Worm (Caenorhabditis elegans) whole organism, midembryonic: Measurements from ENCODE around the gene rha-1.

Experiments used
- T22C8.4 ChIP-seq: fragments of 200-800 bp; sonication (Bioruptor generic); IDR thresholded peaks from 2 replicates; pipeline ENCODE4 v1.3.6; 2022; ENCODE audit warnings: missing genetic modification characterization, missing compliant biosample characterization
- cog-1 ChIP-seq: sonication (generic microtip); optimal IDR thresholded peaks from 2 replicates; lab custom pipeline; 2016; ENCODE audit warnings: missing genetic modification characterization, missing compliant biosample characterization
- flt-1 ChIP-seq: fragments of 200-800 bp; sonication (Bioruptor generic); IDR thresholded peaks from 2 replicates; pipeline ENCODE4 v1.3.6; 2022; ENCODE audit warnings: missing genetic modification characterization, missing compliant biosample characterization
- klf-2 ChIP-seq: fragments of 200-800 bp; sonication (Bioruptor generic); conservative IDR thresholded peaks from 2 replicates; pipeline ENCODE4 v1.3.6; 2022; ENCODE audit warnings: missing genetic modification reagents, missing genetic modification characterization, missing compliant biosample characterization
- med-1 ChIP-seq: sonication (generic microtip); optimal IDR thresholded peaks from 2 replicates; lab custom pipeline; 2017; ENCODE audit warnings: missing genetic modification characterization, mild to moderate bottlenecking, missing compliant biosample characterization, antibody characterized with exemption, missing genetic modification reagents; ENCODE audit not compliant: insufficient read depth
- ref-1 ChIP-seq: fragments of 200-800 bp; sonication (Bioruptor generic); conservative IDR thresholded peaks from 2 replicates; pipeline ENCODE4 v1.3.6; 2022; ENCODE audit warnings: missing genetic modification reagents, missing genetic modification characterization, missing compliant biosample characterization
- tab-1 ChIP-seq: fragments of 200-800 bp; sonication (Bioruptor generic); IDR thresholded peaks from 2 replicates; pipeline ENCODE4 v1.3.6; 2022; ENCODE audit warnings: missing genetic modification characterization, missing compliant biosample characterization
- ztf-23 ChIP-seq: fragments of 200-800 bp; sonication (Bioruptor generic); IDR thresholded peaks from 2 replicates; pipeline ENCODE4 v1.3.6; 2022; ENCODE audit warnings: missing genetic modification reagents, missing genetic modification characterization, missing compliant biosample characterization
- ztf-29 ChIP-seq: fragments of 200-800 bp; sonication (Bioruptor generic); IDR thresholded peaks from 2 replicates; pipeline ENCODE4 v1.3.6; 2022; ENCODE audit warnings: missing genetic modification reagents, missing genetic modification characterization, missing compliant biosample characterization

Gene rha-1

DNA sequence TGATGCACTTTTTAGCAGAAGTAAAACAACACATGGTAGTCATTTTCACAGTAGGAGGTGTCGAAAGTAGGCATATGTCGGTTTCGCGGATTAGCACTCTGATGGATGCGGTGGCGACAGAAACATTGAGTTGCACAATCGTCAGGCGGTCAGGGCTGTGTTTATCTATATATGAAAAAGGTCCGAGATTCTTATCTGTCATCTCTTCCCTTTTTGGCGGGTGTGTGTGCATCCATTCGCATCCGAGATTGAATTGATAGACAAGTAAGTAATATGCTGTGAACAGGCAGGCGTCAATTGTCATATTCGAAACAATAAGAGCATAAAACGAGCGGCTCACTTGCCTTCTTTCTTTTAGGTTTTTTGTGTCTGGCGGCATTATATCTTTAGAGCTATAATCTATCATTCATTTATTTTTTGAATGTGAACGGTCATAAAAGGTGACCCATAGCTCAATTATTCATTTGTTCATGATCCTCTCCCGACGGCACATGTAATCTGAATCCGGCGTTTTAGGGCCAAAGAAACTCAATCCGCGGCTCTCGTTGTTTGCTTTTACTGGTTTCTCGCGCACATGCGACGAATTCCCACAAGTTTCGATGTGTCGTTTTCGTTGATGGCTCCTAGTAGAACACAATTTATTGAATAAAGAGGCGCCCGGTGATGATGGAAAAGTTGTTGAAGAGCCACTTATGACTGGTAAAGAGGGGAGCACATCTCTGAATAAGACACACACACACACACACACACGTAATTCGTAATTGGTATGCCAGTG, 15.3 kb upstream of the rha-1 start:
- TF ChIP-seq ztf-29 (GFP tag; lab: Robert Waterston, UW) (no peak), ref-1 (GFP tag; lab: Robert Waterston, UW) (0 out of 2 replicates have a peak, but pooled peaks have one; percentile 31)

DNA sequence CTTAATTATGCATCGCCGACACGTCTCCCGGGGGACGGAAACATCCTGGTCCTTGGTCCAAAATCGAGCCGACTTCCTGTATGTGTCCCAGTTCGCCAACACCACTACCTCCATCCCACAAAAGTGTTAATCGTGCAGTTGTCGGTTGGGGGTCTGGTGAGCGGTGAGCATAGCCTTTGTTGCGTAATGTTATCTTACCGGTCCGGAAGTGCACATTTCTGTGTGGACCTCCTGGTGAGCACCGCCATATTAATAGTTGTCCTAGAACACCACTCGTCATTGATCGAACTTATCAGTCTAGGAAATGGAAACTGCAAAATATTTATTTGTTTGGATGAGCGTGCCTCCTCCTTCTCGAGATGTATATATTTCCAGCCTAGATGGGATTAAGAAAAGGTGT, 13.8 kb upstream of the rha-1 start:
- no peak for TF ChIP-seq klf-2
- no peak for TF ChIP-seq cog-1 (tag; lab: Kevin White, UChicago)
- TF ChIP-seq med-1: no peak
- no peak for TF ChIP-seq ztf-29 (GFP tag; lab: Robert Waterston, UW)
- TF ChIP-seq ztf-23 (GFP tag; lab: Robert Waterston, UW): no peak
- TF ChIP-seq flt-1 (GFP tag; lab: Robert Waterston, UW): no peak
- TF ChIP-seq tab-1 (GFP tag; lab: Robert Waterston, UW): no peak
- TF ChIP-seq T22C8.4 (GFP tag; lab: Robert Waterston, UW): no peak
- TF ChIP-seq ref-1 (GFP tag; lab: Robert Waterston, UW): no peak

- no peak for TF ChIP-seq ztf-23 (GFP tag; lab: Robert Waterston, UW)
- TF ChIP-seq med-1: no peak
- no peak for TF ChIP-seq klf-2
- no peak for TF ChIP-seq flt-1 (GFP tag; lab: Robert Waterston, UW)
- TF ChIP-seq cog-1 (tag; lab: Kevin White, UChicago): no peak
- TF ChIP-seq ref-1 (GFP tag; lab: Robert Waterston, UW): no peak
- TF ChIP-seq ztf-29 (GFP tag; lab: Robert Waterston, UW): no peak
Observed at ce11 chrII:8896541-8896940, 13.1 kb upstream of the rha-1 start, which contains the start of gene lat-1. Gene lat-1, plus strand, starts transcription at chrII:8896841.

DNA sequence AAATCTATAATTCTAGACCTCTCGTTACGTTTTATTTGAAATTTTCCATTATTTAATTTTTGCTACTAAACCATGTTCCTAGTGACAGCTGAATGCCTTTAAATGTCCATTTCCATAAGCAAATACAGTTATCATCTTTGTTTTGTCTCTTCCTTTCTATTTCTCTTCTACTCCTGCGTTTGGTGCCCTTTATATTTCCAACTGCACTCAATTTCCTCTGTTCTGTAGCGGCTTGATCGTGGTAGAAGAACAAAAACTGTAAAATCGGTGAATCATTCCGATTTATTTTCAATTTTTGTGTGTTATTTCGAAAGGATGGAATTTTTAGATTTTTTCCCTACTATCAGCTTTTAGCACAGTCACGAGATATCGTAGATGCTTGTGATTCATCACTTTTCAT, 12.4 kb upstream of the rha-1 start:
- TF ChIP-seq ztf-23 (GFP tag; lab: Robert Waterston, UW) (no peak), ref-1 (GFP tag; lab: Robert Waterston, UW) (no peak), klf-2 (no peak), tab-1 (GFP tag; lab: Robert Waterston, UW) (no peak), ztf-29 (GFP tag; lab: Robert Waterston, UW) (no peak), flt-1 (GFP tag; lab: Robert Waterston, UW) (no peak), med-1 (no peak), T22C8.4 (GFP tag; lab: Robert Waterston, UW) (no peak), cog-1 (tag; lab: Kevin White, UChicago) (no peak)

- TF ChIP-seq cog-1 (tag; lab: Kevin White, UChicago) (no peak), ref-1 (GFP tag; lab: Robert Waterston, UW) (no peak), ztf-23 (GFP tag; lab: Robert Waterston, UW) (no peak), tab-1 (GFP tag; lab: Robert Waterston, UW) (no peak), klf-2 (no peak), med-1 (no peak), ztf-29 (GFP tag; lab: Robert Waterston, UW) (no peak), T22C8.4 (GFP tag; lab: Robert Waterston, UW) (no peak), flt-1 (GFP tag; lab: Robert Waterston, UW) (no peak)
Observed at ce11 chrII:8895398-8895797, 11.9 kb upstream of the rha-1 start.

ce11 chrII:8891606-8892005, 8.1 kb upstream of the rha-1 start:
- TF ChIP-seq T22C8.4 (GFP tag; lab: Robert Waterston, UW) (no peak), ztf-23 (GFP tag; lab: Robert Waterston, UW) (no peak), flt-1 (GFP tag; lab: Robert Waterston, UW) (no peak), klf-2 (no peak), ztf-29 (GFP tag; lab: Robert Waterston, UW) (no peak), tab-1 (GFP tag; lab: Robert Waterston, UW) (no peak), ref-1 (GFP tag; lab: Robert Waterston, UW) (no peak), cog-1 (tag; lab: Kevin White, UChicago) (no peak), med-1 (no peak)

ce11 chrII:8891042-8891441, 7.6 kb upstream of the rha-1 start:
- TF ChIP-seq ztf-23 (GFP tag; lab: Robert Waterston, UW) (no peak), klf-2 (no peak), ref-1 (GFP tag; lab: Robert Waterston, UW) (no peak), cog-1 (tag; lab: Kevin White, UChicago) (no peak), T22C8.4 (GFP tag; lab: Robert Waterston, UW) (no peak)

- TF ChIP-seq tab-1 (GFP tag; lab: Robert Waterston, UW) (no peak), med-1 (no peak), klf-2 (no peak)
Observed at ce11 chrII:8890530-8890929, 7.1 kb upstream of the rha-1 start.

DNA sequence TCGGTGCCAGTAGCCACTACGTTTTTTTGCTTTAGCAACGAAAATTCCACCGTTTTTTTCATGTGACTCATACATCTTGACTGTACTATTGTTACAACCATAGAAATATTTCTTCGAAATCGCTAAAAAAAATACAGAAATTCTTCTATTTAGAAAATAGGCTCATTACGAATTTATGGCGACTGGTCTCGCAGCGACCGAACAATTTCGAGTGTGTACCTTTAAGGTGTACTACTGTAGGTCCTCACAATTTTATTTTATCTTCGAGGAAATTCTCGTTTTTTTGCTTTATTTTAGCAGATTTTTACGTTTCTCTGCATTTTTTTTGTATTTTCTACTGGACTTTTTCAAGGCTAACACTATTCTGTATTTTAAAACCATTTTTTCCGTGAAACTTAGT, 6.6 kb upstream of the rha-1 start:
- TF ChIP-seq med-1 (no peak), ztf-29 (GFP tag; lab: Robert Waterston, UW) (no peak), T22C8.4 (GFP tag; lab: Robert Waterston, UW) (no peak), cog-1 (tag; lab: Kevin White, UChicago) (no peak), ref-1 (GFP tag; lab: Robert Waterston, UW) (no peak), ztf-23 (GFP tag; lab: Robert Waterston, UW) (no peak), klf-2 (no peak), flt-1 (GFP tag; lab: Robert Waterston, UW) (no peak), tab-1 (GFP tag; lab: Robert Waterston, UW) (no peak)

- no peak for TF ChIP-seq tab-1 (GFP tag; lab: Robert Waterston, UW)
- TF ChIP-seq med-1: no peak
- no peak for TF ChIP-seq klf-2
- TF ChIP-seq ref-1 (GFP tag; lab: Robert Waterston, UW): no peak
- no peak for TF ChIP-seq cog-1 (tag; lab: Kevin White, UChicago)
- TF ChIP-seq ztf-29 (GFP tag; lab: Robert Waterston, UW): no peak
- no peak for TF ChIP-seq flt-1 (GFP tag; lab: Robert Waterston, UW)
- no peak for TF ChIP-seq T22C8.4 (GFP tag; lab: Robert Waterston, UW)
- no peak for TF ChIP-seq ztf-23 (GFP tag; lab: Robert Waterston, UW)
Observed at ce11 chrII:8889589-8889988, 6.1 kb upstream of the rha-1 start.
